ENCODE assay signal across 1 fruit fly cellular context in genomic region chr2L:19011895-19012645, dm6.
A peak's percentile ranks its signal among the peaks of the same experiment; 100 is the strongest.
TF ChIP-seq lines count a peak whose summit lies in the region.

No protein-coding gene starts in this region.

TF ChIP-seq in whole organism, embryonic, 481 proteins besides CTCF, POLR2A, EP300 and RAD21 (continued from another document and continues in another):
- TF ChIP-seq CG12769 (tag; optimal IDR thresholded peaks at IDR 0.05; lab: Kevin White, UChicago) = peak; percentile 95
- TF ChIP-seq CG8281 (tag; optimal IDR thresholded peaks at IDR 0.05; lab: Kevin White, UChicago) = peak; percentile 44
- TF ChIP-seq dati (GFP tag; IDR thresholded peaks at IDR 0.05; lab: Robert Waterston, UW) = peak; percentile 43; the same call in 1 of the 2 replicates
- TF ChIP-seq BEAF-32 (GFP tag; optimal IDR thresholded peaks at IDR 0.05; lab: Kevin White, UChicago) = no peak
- TF ChIP-seq B-H2 (GFP tag; optimal IDR thresholded peaks at IDR 0.05; lab: Kevin White, UChicago) = no peak
- peak; percentile 79 for TF ChIP-seq fd3F (GFP tag; optimal IDR thresholded peaks at IDR 0.05; lab: Kevin White, UChicago)
- no peak for TF ChIP-seq Neu2 (GFP tag; optimal IDR thresholded peaks at IDR 0.05; lab: Kevin White, UChicago; ENCODE audit: borderline replicate concordance)
- 0 out of 2 replicates have a peak, but pooled peaks have one; percentile 8 for TF ChIP-seq dimm (GFP tag; IDR thresholded peaks at IDR 0.05; lab: Robert Waterston, UW)
- TF ChIP-seq Dbx (GFP tag; IDR thresholded peaks at IDR 0.05; lab: Robert Waterston, UW) = peak; percentile 84
- no peak for TF ChIP-seq CG6254 (GFP tag; optimal IDR thresholded peaks at IDR 0.05; lab: Kevin White, UChicago)
- peak; percentile 83 for TF ChIP-seq CG12659 (GFP tag; optimal IDR thresholded peaks at IDR 0.05; lab: Kevin White, UChicago)
- peak; percentile 5 for TF ChIP-seq zen (tag; optimal IDR thresholded peaks at IDR 0.05; lab: Kevin White, UChicago)
- TF ChIP-seq Deaf1 (tag; optimal IDR thresholded peaks at IDR 0.05; lab: Kevin White, UChicago) = peak; percentile 81
- peak; percentile 75 for TF ChIP-seq CG3847 (GFP tag; IDR thresholded peaks at IDR 0.05; lab: Robert Waterston, UW)
- peak; percentile 69 for TF ChIP-seq NFAT (GFP tag; IDR thresholded peaks at IDR 0.05; lab: Robert Waterston, UW)
- peak; percentile 71 for TF ChIP-seq tup (GFP tag; optimal IDR thresholded peaks at IDR 0.05; lab: Kevin White, UChicago)
- TF ChIP-seq CG12155 (GFP tag; optimal IDR thresholded peaks at IDR 0.05; lab: Kevin White, UChicago) = peak; percentile 74
- peak; percentile 84 for TF ChIP-seq Xrp1 (GFP tag; IDR thresholded peaks at IDR 0.05; lab: Robert Waterston, UW)
- peak; percentile 85 for TF ChIP-seq Aef1 (GFP tag; IDR thresholded peaks at IDR 0.05; lab: Robert Waterston, UW)
- TF ChIP-seq tgo (GFP tag; IDR thresholded peaks at IDR 0.05; lab: Robert Waterston, UW) = peak; percentile 88
- peak; percentile 44 for TF ChIP-seq CG3163 (GFP tag; optimal IDR thresholded peaks at IDR 0.05; lab: Kevin White, UChicago)
- peak; percentile 45 for TF ChIP-seq CG10274 (GFP tag; optimal IDR thresholded peaks at IDR 0.05; lab: Kevin White, UChicago)
- peak; percentile 3 for TF ChIP-seq disco-r (GFP tag; optimal IDR thresholded peaks at IDR 0.05; lab: Kevin White, UChicago)
- peak; percentile 8 for TF ChIP-seq gcm2 (GFP tag; optimal IDR thresholded peaks at IDR 0.05; lab: Kevin White, UChicago)
- TF ChIP-seq CG2199 (GFP tag; IDR thresholded peaks at IDR 0.05; lab: Robert Waterston, UW) = 0 out of 3 replicates have a peak, but pooled peaks have one; percentile 52
- TF ChIP-seq mld (GFP tag; IDR thresholded peaks at IDR 0.05; lab: Robert Waterston, UW; ENCODE audit: partially characterized antibody) = no peak
- TF ChIP-seq mam (GFP tag; optimal IDR thresholded peaks at IDR 0.05; lab: Kevin White, UChicago) = peak; percentile 88
- TF ChIP-seq en (GFP tag; optimal IDR thresholded peaks at IDR 0.05; lab: Kevin White, UChicago) = no peak
- peak; percentile 79 for TF ChIP-seq CG3281 (GFP tag; optimal IDR thresholded peaks at IDR 0.05; lab: Kevin White, UChicago)
- peak; percentile 78 for TF ChIP-seq ATbp (GFP tag; optimal IDR thresholded peaks at IDR 0.05; lab: Kevin White, UChicago)
- TF ChIP-seq br (optimal IDR thresholded peaks at IDR 0.05; lab: Kevin White, UChicago) = no peak
- peak; percentile 87 for TF ChIP-seq cwo (GFP tag; optimal IDR thresholded peaks at IDR 0.05; lab: Kevin White, UChicago)
- TF ChIP-seq zfh2 (GFP tag; optimal IDR thresholded peaks at IDR 0.05; lab: Kevin White, UChicago) = peak; percentile 69
- no peak for TF ChIP-seq fd102C (GFP tag; optimal IDR thresholded peaks at IDR 0.05; lab: Kevin White, UChicago)
- TF ChIP-seq Lpt (GFP tag; optimal IDR thresholded peaks at IDR 0.05; lab: Kevin White, UChicago) = no peak
- peak; percentile 55 for TF ChIP-seq Max (GFP tag; optimal IDR thresholded peaks at IDR 0.05; lab: Kevin White, UChicago)
- no peak for TF ChIP-seq CG8359 (GFP tag; optimal IDR thresholded peaks at IDR 0.05; lab: Kevin White, UChicago; ENCODE audit: borderline replicate concordance)
- peak; percentile 63 for TF ChIP-seq Chrac-16 (GFP tag; optimal IDR thresholded peaks at IDR 0.05; lab: Kevin White, UChicago)
- TF ChIP-seq CG12744 (GFP tag; optimal IDR thresholded peaks at IDR 0.05; lab: Kevin White, UChicago) = peak; percentile 49
- peak; percentile 62 for TF ChIP-seq nau (GFP tag; optimal IDR thresholded peaks at IDR 0.05; lab: Kevin White, UChicago)
- TF ChIP-seq CG11093 (GFP tag; IDR thresholded peaks at IDR 0.05; lab: Robert Waterston, UW) = peak; percentile 84
- no peak for TF ChIP-seq CG6791 (GFP tag; IDR thresholded peaks at IDR 0.05; lab: Robert Waterston, UW; ENCODE audit: partially characterized antibody)
- no peak for TF ChIP-seq sima (GFP tag; optimal IDR thresholded peaks at IDR 0.05; lab: Kevin White, UChicago)
- peak; percentile 64 for TF ChIP-seq jing (GFP tag; optimal IDR thresholded peaks at IDR 0.05; lab: Kevin White, UChicago)
- TF ChIP-seq zen2 (GFP tag; IDR thresholded peaks at IDR 0.05; lab: Robert Waterston, UW; ENCODE audit: partially characterized antibody) = 0 out of 3 replicates have a peak, but pooled peaks have one; percentile 23
- no peak for TF ChIP-seq CG10959 (GFP tag; IDR thresholded peaks at IDR 0.05; lab: Robert Waterston, UW)
- peak; percentile 18 for TF ChIP-seq CG6854 (GFP tag; optimal IDR thresholded peaks at IDR 0.05; lab: Kevin White, UChicago)
- no peak for TF ChIP-seq Dip2 (GFP tag; IDR thresholded peaks at IDR 0.05; lab: Robert Waterston, UW)
- TF ChIP-seq Sox100B (GFP tag; optimal IDR thresholded peaks at IDR 0.05; lab: Kevin White, UChicago) = peak; percentile 66
- peak; percentile 88 for TF ChIP-seq mirr (GFP tag; optimal IDR thresholded peaks at IDR 0.05; lab: Kevin White, UChicago)
- TF ChIP-seq CG1647 (GFP tag; optimal IDR thresholded peaks at IDR 0.05; lab: Kevin White, UChicago) = peak; percentile 66
- TF ChIP-seq az2 (GFP tag; optimal IDR thresholded peaks at IDR 0.05; lab: Kevin White, UChicago) = peak; percentile 72
- peak; percentile 79 for TF ChIP-seq chm (GFP tag; IDR thresholded peaks at IDR 0.05; lab: Robert Waterston, UW)
- TF ChIP-seq NfI (GFP tag; optimal IDR thresholded peaks at IDR 0.05; lab: Kevin White, UChicago) = peak; percentile 83
- peak; percentile 44 for TF ChIP-seq emc (GFP tag; optimal IDR thresholded peaks at IDR 0.05; lab: Kevin White, UChicago)
- peak; percentile 80 for TF ChIP-seq ara (GFP tag; IDR thresholded peaks at IDR 0.05; lab: Robert Waterston, UW)
- no peak for TF ChIP-seq yki (optimal IDR thresholded peaks at IDR 0.05; lab: Kevin White, UChicago)
- TF ChIP-seq CG13624 (GFP tag; optimal IDR thresholded peaks at IDR 0.05; lab: Kevin White, UChicago) = peak; percentile 85
- peak; percentile 80 for TF ChIP-seq Side (GFP tag; optimal IDR thresholded peaks at IDR 0.05; lab: Kevin White, UChicago)
- no peak for TF ChIP-seq CkIIα-i1 (GFP tag; IDR thresholded peaks at IDR 0.05; lab: Robert Waterston, UW)
- TF ChIP-seq Lhr (GFP tag; optimal IDR thresholded peaks at IDR 0.05; lab: Kevin White, UChicago) = peak; percentile 16
- peak; percentile 75 for TF ChIP-seq fd96Cb (tag; optimal IDR thresholded peaks at IDR 0.05; lab: Kevin White, UChicago)
- no peak for TF ChIP-seq ftz-f1 (GFP tag; optimal IDR thresholded peaks at IDR 0.05; lab: Kevin White, UChicago)
- TF ChIP-seq CG2129 (GFP tag; IDR thresholded peaks at IDR 0.05; lab: Robert Waterston, UW; ENCODE audit: partially characterized antibody) = no peak
- TF ChIP-seq CG7786 (GFP tag; optimal IDR thresholded peaks at IDR 0.05; lab: Kevin White, UChicago) = peak; percentile 85
- TF ChIP-seq CG31224 (GFP tag; IDR thresholded peaks at IDR 0.05; lab: Robert Waterston, UW) = peak; percentile 70
- TF ChIP-seq caup (GFP tag; optimal IDR thresholded peaks at IDR 0.05; lab: Kevin White, UChicago; ENCODE audit: severe bottlenecking) = peak; percentile 82
- TF ChIP-seq CG30403 (GFP tag; optimal IDR thresholded peaks at IDR 0.05; lab: Kevin White, UChicago) = peak; percentile 81
- TF ChIP-seq stwl (tag; optimal IDR thresholded peaks at IDR 0.05; lab: Kevin White, UChicago) = no peak
- peak; percentile 86 for TF ChIP-seq Antp (GFP tag; optimal IDR thresholded peaks at IDR 0.05; lab: Kevin White, UChicago)
- TF ChIP-seq vnd (GFP tag; IDR thresholded peaks at IDR 0.05; lab: Robert Waterston, UW; ENCODE audit: partially characterized antibody) = no peak
- peak; percentile 80 for TF ChIP-seq PHDP (tag; optimal IDR thresholded peaks at IDR 0.05; lab: Kevin White, UChicago)
- TF ChIP-seq lbe (GFP tag; optimal IDR thresholded peaks at IDR 0.05; lab: Kevin White, UChicago) = no peak
- TF ChIP-seq HmgD (GFP tag; optimal IDR thresholded peaks at IDR 0.05; lab: Kevin White, UChicago) = peak; percentile 59
- no peak for TF ChIP-seq knrl (GFP tag; IDR thresholded peaks at IDR 0.05; lab: Robert Waterston, UW; ENCODE audit: partially characterized antibody)
- peak; percentile 48 for TF ChIP-seq CG33213 (GFP tag; optimal IDR thresholded peaks at IDR 0.05; lab: Kevin White, UChicago)
- peak; percentile 77 for TF ChIP-seq Dek (tag; optimal IDR thresholded peaks at IDR 0.05; lab: Kevin White, UChicago)
- TF ChIP-seq Xbp1 (GFP tag; optimal IDR thresholded peaks at IDR 0.05; lab: Kevin White, UChicago) = peak; percentile 84
- peak; percentile 89 for TF ChIP-seq Rfx (GFP tag; IDR thresholded peaks at IDR 0.05; lab: Robert Waterston, UW)
- peak; percentile 67 for TF ChIP-seq Dad (GFP tag; optimal IDR thresholded peaks at IDR 0.05; lab: Kevin White, UChicago)
- no peak for TF ChIP-seq CG15479 (GFP tag; optimal IDR thresholded peaks at IDR 0.05; lab: Kevin White, UChicago)
- peak; percentile 54 for TF ChIP-seq CG7928 (GFP tag; optimal IDR thresholded peaks at IDR 0.05; lab: Kevin White, UChicago)
- peak; percentile 74 for TF ChIP-seq CG12071 (GFP tag; optimal IDR thresholded peaks at IDR 0.05; lab: Kevin White, UChicago)
- peak; percentile 13 for TF ChIP-seq ash1 (GFP tag; optimal IDR thresholded peaks at IDR 0.05; lab: Kevin White, UChicago)
- peak; percentile 69 for TF ChIP-seq Myb (GFP tag; optimal IDR thresholded peaks at IDR 0.05; lab: Kevin White, UChicago)
- TF ChIP-seq pzg (GFP tag; optimal IDR thresholded peaks at IDR 0.05; lab: Kevin White, UChicago) = no peak
- TF ChIP-seq grau (tag; optimal IDR thresholded peaks at IDR 0.05; lab: Kevin White, UChicago) = peak; percentile 84
- no peak for TF ChIP-seq CG8290 (GFP tag; optimal IDR thresholded peaks at IDR 0.05; lab: Kevin White, UChicago)
- TF ChIP-seq CG8290 (tag; optimal IDR thresholded peaks at IDR 0.05; lab: Kevin White, UChicago) = peak in 1 of 2 experiments; percentile 93
- peak; percentile 76 for TF ChIP-seq fu2 (GFP tag; optimal IDR thresholded peaks at IDR 0.05; lab: Kevin White, UChicago)
- peak; percentile 59; the same call in 2 of the 3 replicates for TF ChIP-seq CG11560 (tag; IDR thresholded peaks at IDR 0.05; lab: Robert Waterston, UW)
- TF ChIP-seq gsb (GFP tag; IDR thresholded peaks at IDR 0.05; lab: Robert Waterston, UW) = peak; percentile 67
- TF ChIP-seq unc-4 (GFP tag; IDR thresholded peaks at IDR 0.05; lab: Robert Waterston, UW; ENCODE audit: partially characterized antibody) = no peak
- TF ChIP-seq CG9932 (GFP tag; IDR thresholded peaks at IDR 0.05; lab: Robert Waterston, UW) = peak; percentile 74
- peak; percentile 66 for TF ChIP-seq tio (GFP tag; optimal IDR thresholded peaks at IDR 0.05; lab: Kevin White, UChicago)
- TF ChIP-seq CG12219 (GFP tag; optimal IDR thresholded peaks at IDR 0.05; lab: Kevin White, UChicago) = peak; percentile 80
- no peak for TF ChIP-seq chinmo (GFP tag; IDR thresholded peaks at IDR 0.05; lab: Robert Waterston, UW; ENCODE audit: partially characterized antibody)
- TF ChIP-seq Hsf (GFP tag; optimal IDR thresholded peaks at IDR 0.05; lab: Kevin White, UChicago) = peak; percentile 78
- peak in 1 of 2 experiments; percentile 24 for TF ChIP-seq crp (GFP tag; optimal IDR thresholded peaks at IDR 0.05; lab: Kevin White, UChicago)
- peak; percentile 25 for TF ChIP-seq CG12236 (GFP tag; optimal IDR thresholded peaks at IDR 0.05; lab: Kevin White, UChicago)
- TF ChIP-seq Ets65A (GFP tag; lab: Kevin White, UChicago) = peak; percentile 94
- TF ChIP-seq Hey (tag; optimal IDR thresholded peaks at IDR 0.05; lab: Kevin White, UChicago) = peak; percentile 100
- peak; percentile 77 for TF ChIP-seq Pdp1 (GFP tag; optimal IDR thresholded peaks at IDR 0.05; lab: Kevin White, UChicago)
- peak; percentile 79 for TF ChIP-seq CG7372 (GFP tag; IDR thresholded peaks at IDR 0.05; lab: Robert Waterston, UW)
- TF ChIP-seq CG8765 (GFP tag; IDR thresholded peaks at IDR 0.05; lab: Robert Waterston, UW) = peak; percentile 27; the same call in 1 of the 2 replicates
- peak; percentile 83 for TF ChIP-seq Oaz (GFP tag; IDR thresholded peaks at IDR 0.05; lab: Robert Waterston, UW)
- peak; percentile 75 for TF ChIP-seq CG18619 (GFP tag; optimal IDR thresholded peaks at IDR 0.05; lab: Kevin White, UChicago)
- TF ChIP-seq lab (GFP tag; optimal IDR thresholded peaks at IDR 0.05; lab: Kevin White, UChicago) = peak; percentile 92
- peak; percentile 58 for TF ChIP-seq kay (GFP tag; optimal IDR thresholded peaks at IDR 0.05; lab: Kevin White, UChicago)
- TF ChIP-seq CG4730 (GFP tag; IDR thresholded peaks at IDR 0.05; lab: Robert Waterston, UW) = peak; percentile 81
- TF ChIP-seq lilli (GFP tag; optimal IDR thresholded peaks at IDR 0.05; lab: Kevin White, UChicago) = peak; percentile 90
- peak; percentile 71; the same call in 2 of the 3 replicates for TF ChIP-seq so (GFP tag; IDR thresholded peaks at IDR 0.05; lab: Robert Waterston, UW)
- TF ChIP-seq grn (GFP tag; optimal IDR thresholded peaks at IDR 0.05; lab: Kevin White, UChicago) = peak; percentile 7
- peak; percentile 81 for TF ChIP-seq scrt (GFP tag; optimal IDR thresholded peaks at IDR 0.05; lab: Kevin White, UChicago)
- peak; percentile 83 for TF ChIP-seq CG9609 (GFP tag; optimal IDR thresholded peaks at IDR 0.05; lab: Kevin White, UChicago)
- no peak for TF ChIP-seq sc (optimal IDR thresholded peaks at IDR 0.05; lab: Kevin White, UChicago)
- peak; percentile 59 for TF ChIP-seq sc (GFP tag; optimal IDR thresholded peaks at IDR 0.05; lab: Kevin White, UChicago)
- peak; percentile 81 for TF ChIP-seq Sox102F (GFP tag; optimal IDR thresholded peaks at IDR 0.05; lab: Kevin White, UChicago)
- no peak for TF ChIP-seq pfk (GFP tag; optimal IDR thresholded peaks at IDR 0.05; lab: Kevin White, UChicago)
- TF ChIP-seq CG3065 (GFP tag; optimal IDR thresholded peaks at IDR 0.05; lab: Kevin White, UChicago) = no peak
- TF ChIP-seq MESR4 (GFP tag; optimal IDR thresholded peaks at IDR 0.05; lab: Kevin White, UChicago) = no peak
- TF ChIP-seq CG10147 (GFP tag; optimal IDR thresholded peaks at IDR 0.05; lab: Kevin White, UChicago) = peak; percentile 73
- TF ChIP-seq MBD-R2 (GFP tag; IDR thresholded peaks at IDR 0.05; lab: Robert Waterston, UW) = peak; percentile 41; the same call in 1 of the 2 replicates
- peak; percentile 67 for TF ChIP-seq ERR (GFP tag; optimal IDR thresholded peaks at IDR 0.05; lab: Kevin White, UChicago)
- TF ChIP-seq CoRest (tag; optimal IDR thresholded peaks at IDR 0.05; lab: Kevin White, UChicago) = peak; percentile 84
- no peak for TF ChIP-seq CG4282 (GFP tag; optimal IDR thresholded peaks at IDR 0.05; lab: Kevin White, UChicago)
- peak; percentile 64 for TF ChIP-seq sd (tag; optimal IDR thresholded peaks at IDR 0.05; lab: Kevin White, UChicago)
- TF ChIP-seq CG1024 (GFP tag; IDR thresholded peaks at IDR 0.05; lab: Robert Waterston, UW) = peak; percentile 73
- TF ChIP-seq dysf (GFP tag; IDR thresholded peaks at IDR 0.05; lab: Robert Waterston, UW) = peak; percentile 91
- peak; percentile 60 for TF ChIP-seq crc (GFP tag; optimal IDR thresholded peaks at IDR 0.05; lab: Kevin White, UChicago)
